Fruit fly (Drosophila melanogaster) whole organism, embryonic: ENCODE results near the gene ND-39.

Source experiments
- Asciz ChIP-seq: fragments of 200-800 bp; sonication (Bioruptor generic); optimal IDR thresholded peaks from 2 replicates; lab custom pipeline; 2017; ENCODE audit warnings: missing biosample characterization, mild to moderate bottlenecking, missing genetic modification characterization, missing genetic modification reagents
- CG10654 ChIP-seq: fragments of 200-800 bp; sonication (Bioruptor generic); optimal IDR thresholded peaks from 2 replicates; lab custom pipeline; 2016; ENCODE audit warnings: missing biosample characterization, missing genetic modification characterization
- CG11093 ChIP-seq: fragments of 200-800 bp; sonication (Bioruptor generic); IDR thresholded peaks from 3 replicates; pipeline ENCODE4 v1.3.6; 2022; ENCODE audit warnings: missing biosample characterization, missing genetic modification characterization
- CG12071 ChIP-seq: fragments of 200-800 bp; sonication (Bioruptor generic); optimal IDR thresholded peaks from 3 replicates; lab custom pipeline; 2018; ENCODE audit warnings: missing biosample characterization, mild to moderate bottlenecking, missing genetic modification characterization
- CG12219 ChIP-seq: fragments of 200-800 bp; sonication (Bioruptor generic); optimal IDR thresholded peaks from 3 replicates; lab custom pipeline; 2018; ENCODE audit warnings: missing biosample characterization, mild to moderate bottlenecking, missing genetic modification characterization
- CG1529 ChIP-seq: fragments of 200-800 bp; sonication (Bioruptor generic); optimal IDR thresholded peaks from 3 replicates; lab custom pipeline; 2018; ENCODE audit warnings: missing biosample characterization, missing genetic modification characterization
- CG17802 ChIP-seq: fragments of 200-800 bp; sonication (Bioruptor generic); optimal IDR thresholded peaks from 2 replicates; lab custom pipeline; 2018; ENCODE audit warnings: missing biosample characterization, mild to moderate bottlenecking, missing genetic modification characterization, moderate library complexity
- CG3995 ChIP-seq: fragments of 200-800 bp; sonication (Bioruptor generic); optimal IDR thresholded peaks from 3 replicates; lab custom pipeline; 2016; ENCODE audit warnings: missing biosample characterization, missing genetic modification characterization
- CG5245 ChIP-seq: fragments of 200-800 bp; sonication (Bioruptor generic); optimal IDR thresholded peaks from 3 replicates; lab custom pipeline; 2016; ENCODE audit warnings: missing biosample characterization, missing genetic modification characterization
- CG6254 ChIP-seq: fragments of 200-800 bp; sonication (Bioruptor generic); optimal IDR thresholded peaks from 3 replicates; lab custom pipeline; 2017; ENCODE audit warnings: mild to moderate bottlenecking, missing biosample characterization, missing genetic modification reagents, missing genetic modification characterization
- CG6813 ChIP-seq: fragments of 200-800 bp; sonication (Bioruptor generic); optimal IDR thresholded peaks from 2 replicates; lab custom pipeline; 2017; ENCODE audit warnings: missing biosample characterization, missing genetic modification characterization, mild to moderate bottlenecking, moderate library complexity, missing genetic modification reagents
- CG7271 ChIP-seq: fragments of 200-800 bp; sonication (Bioruptor generic); optimal IDR thresholded peaks from 2 replicates; lab custom pipeline; 2018; ENCODE audit warnings: missing biosample characterization, mild to moderate bottlenecking, missing genetic modification characterization, moderate library complexity
- CG7963 ChIP-seq: fragments of 200-800 bp; sonication (Bioruptor generic); IDR thresholded peaks from 3 replicates; pipeline ENCODE4 v1.3.6; 2022; ENCODE audit warnings: missing biosample characterization, missing genetic modification characterization; ENCODE audit not compliant: partially characterized antibody
- CG8359 ChIP-seq: fragments of 200-800 bp; sonication (Bioruptor generic); optimal IDR thresholded peaks from 2 replicates; lab custom pipeline; 2017; ENCODE audit warnings: missing biosample characterization, mild to moderate bottlenecking, missing genetic modification characterization, borderline replicate concordance
- CG8924 ChIP-seq: fragments of 200-800 bp; optimal IDR thresholded peaks from 3 replicates; lab custom pipeline; 2019; ENCODE audit warnings: missing biosample characterization, mild to moderate bottlenecking, missing genetic modification characterization, moderate library complexity
- Dip3 ChIP-seq: fragments of 200-800 bp; sonication (Bioruptor generic); optimal IDR thresholded peaks from 3 replicates; lab custom pipeline; 2016; ENCODE audit warnings: missing biosample characterization, missing genetic modification characterization
- Eip74EF ChIP-seq, 2 experiments: fragments of 200-800 bp in 1 of 2; fragments of >200 bp in 1 of 2; sonication (Bioruptor generic) in 1 of 2; optimal IDR thresholded peaks; 2 replicates each; lab custom pipeline; 2017 to 2019; ENCODE audit warnings: missing biosample characterization in 2 of 2, missing genetic modification characterization in 2 of 2, mild to moderate bottlenecking in 1 of 2, moderate library complexity in 1 of 2
- HHEX ChIP-seq: fragments of 200-800 bp; sonication (Bioruptor generic); optimal IDR thresholded peaks from 3 replicates; lab custom pipeline; 2017; ENCODE audit warnings: missing biosample characterization, mild to moderate bottlenecking, missing genetic modification characterization, missing genetic modification reagents
- HmgD ChIP-seq: fragments of 200-800 bp; sonication (Bioruptor generic); optimal IDR thresholded peaks from 3 replicates; lab custom pipeline; 2016; ENCODE audit warnings: missing biosample characterization, missing genetic modification characterization
- Poxn ChIP-seq: fragments of 200-800 bp; sonication (Bioruptor generic); IDR thresholded peaks from 2 replicates; pipeline ENCODE4 v1.3.6; 2022; ENCODE audit warnings: missing biosample characterization, missing genetic modification characterization
- Scr ChIP-seq: fragments of 200-800 bp; sonication (Bioruptor generic); IDR thresholded peaks from 2 replicates; pipeline ENCODE4 v1.3.6; 2022; ENCODE audit warnings: missing biosample characterization, missing genetic modification characterization; ENCODE audit not compliant: partially characterized antibody
- ase ChIP-seq: fragments of 200-800 bp; sonication (Bioruptor generic); IDR thresholded peaks from 3 replicates; pipeline ENCODE4 v1.3.6; 2022; ENCODE audit warnings: missing biosample characterization, missing genetic modification characterization
- bbx ChIP-seq: fragments of 200-800 bp; sonication (Bioruptor generic); IDR thresholded peaks from 2 replicates; pipeline ENCODE4 v1.3.6; 2022; ENCODE audit warnings: missing biosample characterization, missing genetic modification characterization; ENCODE audit not compliant: partially characterized antibody
- chinmo ChIP-seq: fragments of 200-800 bp; sonication (Bioruptor generic); IDR thresholded peaks from 4 replicates; pipeline ENCODE4 v1.3.6; 2022; ENCODE audit warnings: missing biosample characterization, missing genetic modification characterization; ENCODE audit not compliant: partially characterized antibody
- croc ChIP-seq: fragments of 200-800 bp; sonication (Bioruptor generic); conservative IDR thresholded peaks from 3 replicates; pipeline ENCODE4 v1.3.6; 2022; ENCODE audit warnings: missing biosample characterization, missing genetic modification characterization
- fd3F ChIP-seq: fragments of 200-800 bp; sonication (Bioruptor generic); optimal IDR thresholded peaks from 2 replicates; lab custom pipeline; 2018; ENCODE audit warnings: missing biosample characterization, mild to moderate bottlenecking, missing genetic modification characterization, moderate library complexity
- hb ChIP-seq: fragments of 200-800 bp; sonication (Bioruptor generic); IDR thresholded peaks from 3 replicates; pipeline ENCODE4 v1.3.6; 2022; ENCODE audit warnings: missing biosample characterization, missing genetic modification characterization; ENCODE audit not compliant: partially characterized antibody
- hbn ChIP-seq: fragments of 200-800 bp; sonication (Bioruptor generic); IDR thresholded peaks from 2 replicates; pipeline ENCODE4 v1.3.6; 2022; ENCODE audit warnings: missing biosample characterization, missing genetic modification characterization; ENCODE audit not compliant: partially characterized antibody
- her ChIP-seq: fragments of 200-800 bp; sonication (Bioruptor generic); optimal IDR thresholded peaks from 2 replicates; lab custom pipeline; 2016; ENCODE audit warnings: missing biosample characterization, missing genetic modification characterization
- jing ChIP-seq: fragments of 200-800 bp; sonication (Bioruptor generic); optimal IDR thresholded peaks from 2 replicates; lab custom pipeline; 2018; ENCODE audit warnings: missing biosample characterization, mild to moderate bottlenecking, missing genetic modification characterization
- ken ChIP-seq: fragments of 200-800 bp; sonication (Bioruptor generic); IDR thresholded peaks from 3 replicates; pipeline ENCODE4 v1.3.6; 2022; ENCODE audit warnings: missing biosample characterization, missing genetic modification characterization
- lab ChIP-seq: fragments of 200-800 bp; sonication (Bioruptor generic); optimal IDR thresholded peaks from 3 replicates; lab custom pipeline; 2017; ENCODE audit warnings: missing biosample characterization, missing genetic modification characterization, mild to moderate bottlenecking, moderate library complexity, missing genetic modification reagents
- lov ChIP-seq, 2 experiments: fragments of 200-800 bp in 1 of 2; fragments of >200 bp in 1 of 2; sonication (Bioruptor generic) in 1 of 2; IDR thresholded peaks in 1 of 2; optimal IDR thresholded peaks in 1 of 2; 2 replicates in 1 of 2; 3 replicates in 1 of 2; pipeline versions ENCODE4 v1.3.6 to Lab custom; 2017 to 2022; ENCODE audit warnings: missing biosample characterization in 1 of 2, missing genetic modification characterization in 1 of 2
- mam ChIP-seq: fragments of 200-800 bp; sonication (Bioruptor generic); optimal IDR thresholded peaks from 3 replicates; lab custom pipeline; 2016; ENCODE audit warnings: missing biosample characterization, missing genetic modification characterization
- mld ChIP-seq: fragments of 200-800 bp; sonication (Bioruptor generic); IDR thresholded peaks from 3 replicates; pipeline ENCODE4 v1.3.6; 2022; ENCODE audit warnings: missing biosample characterization, missing genetic modification characterization; ENCODE audit not compliant: partially characterized antibody
- org-1 ChIP-seq: fragments of 200-800 bp; sonication (Bioruptor generic); optimal IDR thresholded peaks from 2 replicates; lab custom pipeline; 2017; ENCODE audit warnings: missing biosample characterization, missing genetic modification characterization
- pita ChIP-seq: fragments of 200-800 bp; sonication (Bioruptor generic); optimal IDR thresholded peaks from 2 replicates; lab custom pipeline; 2017; ENCODE audit warnings: missing biosample characterization, mild to moderate bottlenecking, missing genetic modification characterization
- pum ChIP-seq: fragments of 200-800 bp; sonication (Bioruptor generic); optimal IDR thresholded peaks from 2 replicates; lab custom pipeline; 2016; ENCODE audit warnings: missing biosample characterization, missing genetic modification characterization
- pzg ChIP-seq: fragments of 200-800 bp; sonication (Bioruptor generic); optimal IDR thresholded peaks from 3 replicates; lab custom pipeline; 2018; ENCODE audit warnings: missing biosample characterization, mild to moderate bottlenecking, missing genetic modification characterization, moderate library complexity
- ro ChIP-seq: fragments of 200-800 bp; sonication (Bioruptor generic); IDR thresholded peaks from 2 replicates; pipeline ENCODE4 v1.3.6; 2022; ENCODE audit warnings: missing biosample characterization, missing genetic modification characterization
- sens-2 ChIP-seq: fragments of 200-800 bp; sonication (Bioruptor generic); IDR thresholded peaks from 2 replicates; pipeline ENCODE4 v1.3.6; 2022; ENCODE audit warnings: missing biosample characterization, missing genetic modification characterization
- sim ChIP-seq: fragments of 200-800 bp; sonication (Bioruptor generic); IDR thresholded peaks from 2 replicates; pipeline ENCODE4 v1.3.6; 2022; ENCODE audit warnings: missing biosample characterization, missing genetic modification characterization
- sima ChIP-seq: fragments of 200-800 bp; sonication (Bioruptor generic); optimal IDR thresholded peaks from 2 replicates; lab custom pipeline; 2016; ENCODE audit warnings: missing biosample characterization, missing genetic modification characterization
- sisA ChIP-seq: fragments of 200-800 bp; sonication (Bioruptor generic); IDR thresholded peaks from 2 replicates; pipeline ENCODE4 v1.3.6; 2022; ENCODE audit warnings: missing biosample characterization, missing genetic modification characterization
- trh ChIP-seq: fragments of 200-800 bp; sonication (Bioruptor generic); optimal IDR thresholded peaks from 2 replicates; lab custom pipeline; 2016; ENCODE audit warnings: missing biosample characterization, missing genetic modification characterization
- vfl ChIP-seq: fragments of 200-800 bp; sonication (Bioruptor generic); optimal IDR thresholded peaks from 2 replicates; lab custom pipeline; 2016; ENCODE audit warnings: missing biosample characterization, missing genetic modification characterization

Gene ND-39

dm6 chr3L:20493417-20494261 lies 1.8 kb downstream of the ND-39 start (continued):
- TF ChIP-seq her (GFP tag; lab: Kevin White, UChicago) = peak; percentile 32
- no peak for TF ChIP-seq croc
- TF ChIP-seq HmgD (GFP tag; lab: Kevin White, UChicago) = no peak
- 0 out of 2 replicates have a peak, but pooled peaks have one; percentile 20 for TF ChIP-seq sens-2 (GFP tag; lab: Robert Waterston, UW)
- TF ChIP-seq mld (GFP tag; lab: Robert Waterston, UW) = no peak
- peak; percentile 57 for TF ChIP-seq CG6813 (GFP tag; lab: Kevin White, UChicago)
- no peak for TF ChIP-seq Scr (GFP tag; lab: Robert Waterston, UW)
- no peak for TF ChIP-seq pum (GFP tag; lab: Kevin White, UChicago)
- TF ChIP-seq lab (GFP tag; lab: Kevin White, UChicago) = peak; percentile 85
- peak; percentile 25 for TF ChIP-seq trh (GFP tag; lab: Kevin White, UChicago)
- peak; percentile 18 for TF ChIP-seq CG5245 (GFP tag; lab: Kevin White, UChicago)
- TF ChIP-seq jing (GFP tag; lab: Kevin White, UChicago) = no peak
- TF ChIP-seq CG11093 (GFP tag; lab: Robert Waterston, UW) = peak; percentile 32; the same call in 1 of the 3 replicates
- no peak for TF ChIP-seq CG12071 (GFP tag; lab: Kevin White, UChicago)
- TF ChIP-seq ken (GFP tag; lab: Robert Waterston, UW) = peak; percentile 38; the same call in 1 of the 3 replicates
- TF ChIP-seq CG17802 (tag; lab: Kevin White, UChicago) = no peak
- no peak for TF ChIP-seq bbx (GFP tag; lab: Robert Waterston, UW)
- TF ChIP-seq hb (GFP tag; lab: Robert Waterston, UW) = no peak
- TF ChIP-seq sim (GFP tag; lab: Robert Waterston, UW) = 0 out of 2 replicates have a peak, but pooled peaks have one; percentile 44
- TF ChIP-seq CG3995 = peak; percentile 38
- peak; percentile 67 for TF ChIP-seq Dip3 (GFP tag; lab: Kevin White, UChicago)
- TF ChIP-seq org-1 (GFP tag; lab: Kevin White, UChicago) = peak; percentile 58
- no peak for TF ChIP-seq pzg
- peak; percentile 53 for TF ChIP-seq Asciz (GFP tag; lab: Kevin White, UChicago)
- TF ChIP-seq HHEX = peak; percentile 72
- peak; percentile 50 for TF ChIP-seq fd3F (GFP tag; lab: Kevin White, UChicago)
- no peak for TF ChIP-seq ro
- TF ChIP-seq CG7963 (GFP tag; lab: Robert Waterston, UW) = no peak
- peak; percentile 55 for TF ChIP-seq mam (GFP tag; lab: Kevin White, UChicago)
- TF ChIP-seq chinmo = 0 out of 4 replicates have a peak, but pooled peaks have one; percentile 30
- peak; percentile 23 for TF ChIP-seq CG12219
- TF ChIP-seq CG8359 (GFP tag; lab: Kevin White, UChicago) = no peak
- peak; percentile 84 for TF ChIP-seq CG8924
- no peak for TF ChIP-seq sima
- peak; percentile 41 for TF ChIP-seq vfl (GFP tag; lab: Kevin White, UChicago)
- TF ChIP-seq CG1529 = peak; percentile 10
- TF ChIP-seq Eip74EF (GFP tag; optimal IDR thresholded peaks at IDR 0.05; lab: Kevin White, UChicago) = peak in 1 of 2 experiments; percentile 76
- TF ChIP-seq hbn (GFP tag; lab: Robert Waterston, UW) = no peak
- peak; percentile 43 for TF ChIP-seq CG6254 (GFP tag; lab: Kevin White, UChicago)
- peak; percentile 45 for TF ChIP-seq CG10654 (GFP tag; lab: Kevin White, UChicago)
- no peak for TF ChIP-seq pita (GFP tag; lab: Kevin White, UChicago)
- no peak for TF ChIP-seq CG7271
- peak; percentile 37; the same call in 1 of the 2 replicates for TF ChIP-seq sisA (GFP tag; lab: Robert Waterston, UW)
- peak; percentile 69; the same call in 2 of the 3 replicates for TF ChIP-seq ase (GFP tag; lab: Robert Waterston, UW)
- 0 out of 2 replicates have a peak, but pooled peaks have one; percentile 34 for TF ChIP-seq Poxn
- TF ChIP-seq lov (optimal IDR thresholded peaks at IDR 0.05; lab: Kevin White, UChicago) = no peak
- TF ChIP-seq lov (GFP tag; IDR thresholded peaks at IDR 0.05; lab: Robert Waterston, UW) = no peak; the same call in 2 of the 3 replicates
